Worm (Caenorhabditis elegans) whole organism, young adult: ENCODE data around the gene mcm-3.

ENCODE experiments used
- F57A8.1 ChIP-seq: fragments of 200-800 bp; sonication (Bioruptor generic); optimal IDR thresholded peaks from 2 replicates; lab custom pipeline; 2018; ENCODE audit warnings: mild to moderate bottlenecking, missing genetic modification characterization, moderate library complexity, missing compliant biosample characterization
- ama-1 ChIP-seq, 3 experiments: fragments of 150-350 bp in 1 of 3; sonication (generic microtip) in 2 of 3; optimal IDR thresholded peaks; 2 replicates each; lab custom pipeline; 2014 to 2018; ENCODE audit warnings: missing biosample characterization in 2 of 3, missing genetic modification characterization in 2 of 3, missing genetic modification reagents in 2 of 3
- mcd-1 ChIP-seq: fragments of 200-800 bp; sonication (Bioruptor generic); IDR thresholded peaks from 2 replicates; pipeline ENCODE4 v1.3.6; 2022; ENCODE audit warnings: missing genetic modification reagents, missing genetic modification characterization, missing compliant biosample characterization
- mes-4 ChIP-seq: sonication (generic microtip); optimal IDR thresholded peaks from 2 replicates; lab custom pipeline; 2016; ENCODE audit warnings: missing genotype, missing genetic modification characterization, missing compliant biosample characterization
- snpc-4 ChIP-seq, 5 experiments: fragments of 150-350 bp in 1 of 5; sonication (generic microtip) in 4 of 5; optimal IDR thresholded peaks; 2 replicates each; lab custom pipeline; 2014 to 2018; ENCODE audit warnings: missing genetic modification characterization in 5 of 5, missing biosample characterization in 3 of 5, antibody characterized with exemption in 2 of 5, mild to moderate bottlenecking in 2 of 5, missing compliant biosample characterization in 2 of 5, missing genotype in 2 of 5, moderate library complexity in 2 of 5, missing genetic modification reagents in 1 of 5

- no peak for TF ChIP-seq mcd-1 (GFP tag; lab: Robert Waterston, UW)
- no peak for TF ChIP-seq mes-4 (tag; lab: Kevin White, UChicago)
- no peak for TF ChIP-seq snpc-4 (GFP tag; optimal IDR thresholded peaks at IDR 0.05; lab: Kevin White, UChicago)
- no peak for TF ChIP-seq snpc-4 (tag; optimal IDR thresholded peaks at IDR 0.05; lab: Kevin White, UChicago)
- no peak for TF ChIP-seq ama-1 (optimal IDR thresholded peaks at IDR 0.05; lab: Kevin White, UChicago)
- TF ChIP-seq ama-1 (GFP tag; optimal IDR thresholded peaks at IDR 0.05; lab: Kevin White, UChicago) = no peak
- no peak for TF ChIP-seq F57A8.1
These were observed 3.5 kb downstream of the mcm-3 start, which contains the start of gene C25D7.16 for ce11 chrV:15055873-15056272.
